Fruit fly (Drosophila melanogaster) whole organism, embryonic: ENCODE results near the gene deltaCOP.

Experiments used
- BEAF-32 ChIP-seq: fragments of 200-800 bp; sonication (Bioruptor generic); optimal IDR thresholded peaks from 3 replicates; lab custom pipeline; 2017; ENCODE audit warnings: missing biosample characterization, missing genetic modification characterization, mild to moderate bottlenecking, moderate library complexity, missing genetic modification reagents
- C15 ChIP-seq: fragments of 200-800 bp; sonication (Bioruptor generic); IDR thresholded peaks from 3 replicates; pipeline ENCODE4 v1.3.6; 2022; ENCODE audit warnings: missing biosample characterization, missing genetic modification characterization
- CG10147 ChIP-seq: fragments of 200-800 bp; sonication (Bioruptor generic); optimal IDR thresholded peaks from 2 replicates; lab custom pipeline; 2019; ENCODE audit warnings: missing biosample characterization, mild to moderate bottlenecking, missing genetic modification characterization, moderate library complexity
- CG10543 ChIP-seq: fragments of 200-800 bp; sonication (Bioruptor generic); optimal IDR thresholded peaks from 3 replicates; lab custom pipeline; 2017; ENCODE audit warnings: missing biosample characterization, mild to moderate bottlenecking, missing genetic modification characterization, moderate library complexity
- CG12299 ChIP-seq: fragments of 200-800 bp; sonication (Bioruptor generic); optimal IDR thresholded peaks from 2 replicates; lab custom pipeline; 2018; ENCODE audit warnings: missing biosample characterization, mild to moderate bottlenecking, missing genetic modification characterization
- CG12744 ChIP-seq: fragments of 200-800 bp; sonication (Bioruptor generic); optimal IDR thresholded peaks from 2 replicates; lab custom pipeline; 2016; ENCODE audit warnings: missing biosample characterization, missing genetic modification characterization
- CG13424 ChIP-seq: fragments of 200-800 bp; sonication (Bioruptor generic); optimal IDR thresholded peaks from 2 replicates; lab custom pipeline; 2019; ENCODE audit warnings: missing biosample characterization, mild to moderate bottlenecking, missing genetic modification characterization, moderate library complexity
- CG14050 ChIP-seq: fragments of 200-800 bp; sonication (Bioruptor generic); IDR thresholded peaks from 3 replicates; pipeline ENCODE4 v1.3.6; 2022; ENCODE audit warnings: missing biosample characterization, missing genetic modification characterization
- CG14441 ChIP-seq: fragments of 200-800 bp; sonication (Bioruptor generic); IDR thresholded peaks from 2 replicates; pipeline ENCODE4 v1.3.6; 2022; ENCODE audit warnings: missing biosample characterization, missing genetic modification characterization
- CG17359 ChIP-seq: fragments of 200-800 bp; sonication (Bioruptor generic); optimal IDR thresholded peaks from 3 replicates; lab custom pipeline; 2018; ENCODE audit warnings: missing biosample characterization, mild to moderate bottlenecking, missing genetic modification characterization, moderate library complexity
- CG17385 ChIP-seq: fragments of 200-800 bp; sonication (Bioruptor generic); optimal IDR thresholded peaks from 3 replicates; lab custom pipeline; 2018; ENCODE audit warnings: missing biosample characterization, mild to moderate bottlenecking, missing genetic modification characterization
- CG2129 ChIP-seq: fragments of 200-800 bp; sonication (Bioruptor generic); IDR thresholded peaks from 2 replicates; pipeline ENCODE4 v1.3.6; 2022; ENCODE audit warnings: missing biosample characterization, missing genetic modification characterization; ENCODE audit not compliant: partially characterized antibody
- CG2678 ChIP-seq: fragments of 200-800 bp; sonication (Bioruptor generic); optimal IDR thresholded peaks from 3 replicates; lab custom pipeline; 2019; ENCODE audit warnings: missing biosample characterization, mild to moderate bottlenecking, missing genetic modification characterization, moderate library complexity
- CG2712 ChIP-seq: fragments of 200-800 bp; optimal IDR thresholded peaks from 3 replicates; lab custom pipeline; 2019; ENCODE audit warnings: missing biosample characterization, mild to moderate bottlenecking, missing genetic modification characterization, moderate library complexity
- CG8765 ChIP-seq: fragments of 200-800 bp; sonication (Bioruptor generic); IDR thresholded peaks from 2 replicates; pipeline ENCODE4 v1.3.6; 2022; ENCODE audit warnings: missing biosample characterization, missing genetic modification characterization
- CG9876 ChIP-seq: fragments of 200-800 bp; sonication (Bioruptor generic); optimal IDR thresholded peaks from 2 replicates; lab custom pipeline; 2016; ENCODE audit warnings: missing biosample characterization, missing genetic modification characterization
- Dbx ChIP-seq: fragments of 200-800 bp; sonication (Bioruptor generic); IDR thresholded peaks from 3 replicates; pipeline ENCODE4 v1.3.6; 2022; ENCODE audit warnings: missing biosample characterization, missing genetic modification characterization
- Hey ChIP-seq: fragments of 200-800 bp; sonication (Bioruptor generic); optimal IDR thresholded peaks from 3 replicates; lab custom pipeline; 2018; ENCODE audit warnings: missing biosample characterization, mild to moderate bottlenecking, missing genetic modification characterization
- Hr78 ChIP-seq, 2 experiments: fragments of 200-800 bp in 1 of 2; fragments of >200 bp in 1 of 2; sonication (Bioruptor generic) in 1 of 2; optimal IDR thresholded peaks; 2 replicates each; lab custom pipeline; 2017 to 2019; ENCODE audit warnings: missing biosample characterization in 2 of 2, missing genetic modification characterization in 2 of 2, mild to moderate bottlenecking in 1 of 2, moderate library complexity in 1 of 2
- Kr ChIP-seq: fragments of 200-800 bp; sonication (Bioruptor generic); optimal IDR thresholded peaks from 2 replicates; lab custom pipeline; 2017; ENCODE audit warnings: missing biosample characterization, mild to moderate bottlenecking, missing genetic modification characterization
- MESR4 ChIP-seq: fragments of 200-800 bp; sonication (Bioruptor generic); optimal IDR thresholded peaks from 2 replicates; lab custom pipeline; 2018; ENCODE audit warnings: missing biosample characterization, mild to moderate bottlenecking, missing genetic modification characterization, moderate library complexity
- NFAT ChIP-seq: fragments of 200-800 bp; sonication (Bioruptor generic); IDR thresholded peaks from 2 replicates; pipeline ENCODE4 v1.3.6; 2022; ENCODE audit warnings: missing biosample characterization, missing genetic modification characterization
- Nf-YA ChIP-seq: fragments of 200-800 bp; sonication (Bioruptor generic); IDR thresholded peaks from 2 replicates; pipeline ENCODE4 v1.3.6; 2022; ENCODE audit warnings: missing biosample characterization, missing genetic modification characterization
- PHDP ChIP-seq: fragments of 200-800 bp; sonication (Bioruptor generic); optimal IDR thresholded peaks from 3 replicates; lab custom pipeline; 2018; ENCODE audit warnings: missing biosample characterization, mild to moderate bottlenecking, missing genetic modification characterization, moderate library complexity
- Scr ChIP-seq: fragments of 200-800 bp; sonication (Bioruptor generic); IDR thresholded peaks from 2 replicates; pipeline ENCODE4 v1.3.6; 2022; ENCODE audit warnings: missing biosample characterization, missing genetic modification characterization; ENCODE audit not compliant: partially characterized antibody
- Six4 ChIP-seq: fragments of 200-800 bp; sonication (Bioruptor generic); optimal IDR thresholded peaks from 2 replicates; lab custom pipeline; 2016; ENCODE audit warnings: missing biosample characterization, missing genetic modification characterization
- TFAM ChIP-seq: fragments of 200-800 bp; sonication (Bioruptor generic); optimal IDR thresholded peaks from 2 replicates; lab custom pipeline; 2017; ENCODE audit warnings: missing biosample characterization, missing genetic modification characterization, inconsistent platforms
- YL-1 ChIP-seq: fragments of 200-800 bp; sonication (Bioruptor generic); optimal IDR thresholded peaks from 3 replicates; lab custom pipeline; 2017; ENCODE audit warnings: missing biosample characterization, mild to moderate bottlenecking, missing genetic modification characterization
- abd-A ChIP-seq: fragments of 200-800 bp; sonication (Bioruptor generic); optimal IDR thresholded peaks from 3 replicates; lab custom pipeline; 2019; ENCODE audit warnings: missing biosample characterization, mild to moderate bottlenecking, missing genetic modification characterization, moderate library complexity
- br ChIP-seq: fragments of >200 bp; optimal IDR thresholded peaks from 2 replicates; lab custom pipeline; 2017
- cad ChIP-seq: fragments of >200 bp; optimal IDR thresholded peaks from 2 replicates; lab custom pipeline; 2017; ENCODE audit warnings: missing biosample characterization, missing genetic modification characterization
- chn ChIP-seq: fragments of 200-800 bp; sonication (Bioruptor generic); optimal IDR thresholded peaks from 2 replicates; lab custom pipeline; 2016; ENCODE audit warnings: missing biosample characterization, missing genetic modification characterization
- dmrt11E ChIP-seq: fragments of 200-800 bp; sonication (Bioruptor generic); optimal IDR thresholded peaks from 3 replicates; lab custom pipeline; 2018; ENCODE audit warnings: missing biosample characterization, mild to moderate bottlenecking, missing genetic modification characterization, moderate library complexity
- her ChIP-seq: fragments of 200-800 bp; sonication (Bioruptor generic); optimal IDR thresholded peaks from 2 replicates; lab custom pipeline; 2016; ENCODE audit warnings: missing biosample characterization, missing genetic modification characterization
- hth ChIP-seq: fragments of >200 bp; optimal IDR thresholded peaks from 2 replicates; lab custom pipeline; 2017; ENCODE audit warnings: inconsistent platforms
- jigr1 ChIP-seq: fragments of 200-800 bp; sonication (Bioruptor generic); IDR thresholded peaks from 3 replicates; pipeline ENCODE4 v1.3.6; 2022; ENCODE audit warnings: missing biosample characterization, missing genetic modification characterization
- klu ChIP-seq: fragments of 200-800 bp; sonication (Bioruptor generic); IDR thresholded peaks from 2 replicates; pipeline ENCODE4 v1.3.6; 2022; ENCODE audit warnings: missing biosample characterization, missing genetic modification characterization
- lilli ChIP-seq: fragments of 200-800 bp; sonication (Bioruptor generic); optimal IDR thresholded peaks from 3 replicates; lab custom pipeline; 2016; ENCODE audit warnings: missing biosample characterization, missing genetic modification characterization
- lov ChIP-seq, 2 experiments: fragments of 200-800 bp in 1 of 2; fragments of >200 bp in 1 of 2; sonication (Bioruptor generic) in 1 of 2; IDR thresholded peaks in 1 of 2; optimal IDR thresholded peaks in 1 of 2; 2 replicates in 1 of 2; 3 replicates in 1 of 2; pipeline versions ENCODE4 v1.3.6 to Lab custom; 2017 to 2022; ENCODE audit warnings: missing biosample characterization in 1 of 2, missing genetic modification characterization in 1 of 2
- mam ChIP-seq: fragments of 200-800 bp; sonication (Bioruptor generic); optimal IDR thresholded peaks from 3 replicates; lab custom pipeline; 2016; ENCODE audit warnings: missing biosample characterization, missing genetic modification characterization
- mld ChIP-seq: fragments of 200-800 bp; sonication (Bioruptor generic); IDR thresholded peaks from 3 replicates; pipeline ENCODE4 v1.3.6; 2022; ENCODE audit warnings: missing biosample characterization, missing genetic modification characterization; ENCODE audit not compliant: partially characterized antibody
- odd ChIP-seq: fragments of 200-800 bp; sonication (Bioruptor generic); optimal IDR thresholded peaks from 2 replicates; lab custom pipeline; 2017; ENCODE audit warnings: missing biosample characterization, mild to moderate bottlenecking, missing genetic modification characterization
- p53 ChIP-seq: fragments of 200-800 bp; sonication (Bioruptor generic); optimal IDR thresholded peaks from 2 replicates; lab custom pipeline; 2016; ENCODE audit warnings: missing biosample characterization, missing genetic modification characterization
- pnt ChIP-seq: fragments of 200-800 bp; sonication (Bioruptor generic); optimal IDR thresholded peaks from 3 replicates; lab custom pipeline; 2016; ENCODE audit warnings: missing biosample characterization, missing genetic modification characterization
- prd ChIP-seq, 3 experiments: fragments of >200 bp in 2 of 3; fragments of 200-800 bp in 1 of 3; sonication (Bioruptor generic) in 1 of 3; optimal IDR thresholded peaks in 2 of 3; IDR thresholded peaks in 1 of 3; 2 replicates in 2 of 3; 3 replicates in 1 of 3; pipeline versions ENCODE4 v1.3.6 to Lab custom; 2017 to 2022; ENCODE audit warnings: missing biosample characterization in 1 of 3, missing genetic modification characterization in 1 of 3
- row ChIP-seq: fragments of 200-800 bp; sonication (Bioruptor generic); IDR thresholded peaks from 3 replicates; pipeline ENCODE4 v1.3.6; 2022; ENCODE audit warnings: missing biosample characterization, missing genetic modification characterization
- sisA ChIP-seq: fragments of 200-800 bp; sonication (Bioruptor generic); IDR thresholded peaks from 2 replicates; pipeline ENCODE4 v1.3.6; 2022; ENCODE audit warnings: missing biosample characterization, missing genetic modification characterization
- tap ChIP-seq: fragments of 200-800 bp; optimal IDR thresholded peaks from 3 replicates; lab custom pipeline; 2019; ENCODE audit warnings: missing biosample characterization, mild to moderate bottlenecking, missing genetic modification characterization, moderate library complexity
- usp ChIP-seq: fragments of >200 bp; optimal IDR thresholded peaks from 2 replicates; lab custom pipeline; 2017; ENCODE audit warnings: missing biosample characterization, missing genetic modification characterization
- zen2 ChIP-seq: fragments of 200-800 bp; sonication (Bioruptor generic); IDR thresholded peaks from 3 replicates; pipeline ENCODE4 v1.3.6; 2022; ENCODE audit warnings: missing biosample characterization, missing genetic modification characterization; ENCODE audit not compliant: partially characterized antibody

The deltaCOP gene

dm6 chrX:1879606-1880110, 18.1 kb upstream of the deltaCOP start, which contains the start of gene CG14818 (continued):
- TF ChIP-seq CG10147 (GFP tag; lab: Kevin White, UChicago) (peak; percentile 65), dmrt11E (tag; lab: Kevin White, UChicago) (peak; percentile 45), PHDP (tag; lab: Kevin White, UChicago) (peak; percentile 51), cad (no peak), CG12744 (GFP tag; lab: Kevin White, UChicago) (no peak), mam (GFP tag; lab: Kevin White, UChicago) (peak; percentile 81), chn (GFP tag; lab: Kevin White, UChicago) (peak; percentile 53), CG17385 (GFP tag; lab: Kevin White, UChicago) (peak; percentile 53), CG9876 (GFP tag; lab: Kevin White, UChicago) (peak; percentile 51), Hey (tag; lab: Kevin White, UChicago) (no peak), mld (GFP tag; lab: Robert Waterston, UW) (peak; percentile 57; the same call in 1 of the 3 replicates), lilli (GFP tag; lab: Kevin White, UChicago) (peak; percentile 72), prd (optimal IDR thresholded peaks at IDR 0.05; lab: Kevin White, UChicago) (no peak), prd (GFP tag; IDR thresholded peaks at IDR 0.05; lab: Robert Waterston, UW) (peak; percentile 73; the same call in 2 of the 3 replicates), CG17359 (peak; percentile 95), her (GFP tag; lab: Kevin White, UChicago) (peak; percentile 36), Hr78 (GFP tag; optimal IDR thresholded peaks at IDR 0.05; lab: Kevin White, UChicago) (peak in 1 of 2 experiments; percentile 62), Nf-YA (no peak), CG12299 (tag; lab: Kevin White, UChicago) (peak; percentile 39), CG2129 (GFP tag; lab: Robert Waterston, UW) (peak; percentile 87), TFAM (no peak), abd-A (tag; lab: Kevin White, UChicago) (no peak), usp (GFP tag; lab: Kevin White, UChicago) (no peak), Dbx (GFP tag; lab: Robert Waterston, UW) (peak; percentile 72), Kr (GFP tag; lab: Kevin White, UChicago) (no peak), CG2712 (peak; percentile 30), hth (lab: Kevin White, UChicago) (no peak), CG10543 (peak; percentile 72), jigr1 (no peak), pnt (peak; percentile 56), BEAF-32 (GFP tag; lab: Kevin White, UChicago) (peak; percentile 83), CG13424 (tag; lab: Kevin White, UChicago) (peak; percentile 69), YL-1 (GFP tag; lab: Kevin White, UChicago) (peak; percentile 44), klu (GFP tag; lab: Robert Waterston, UW) (no peak; the same call in 1 of the 2 replicates), CG8765 (peak; percentile 56), Six4 (GFP tag; lab: Kevin White, UChicago) (peak; percentile 15), NFAT (GFP tag; lab: Robert Waterston, UW) (peak; percentile 46; the same call in 1 of the 2 replicates), C15 (GFP tag; lab: Robert Waterston, UW) (no peak), CG14441 (GFP tag; lab: Robert Waterston, UW) (peak; percentile 74), MESR4 (no peak), lov (optimal IDR thresholded peaks at IDR 0.05; lab: Kevin White, UChicago) (no peak), lov (GFP tag; IDR thresholded peaks at IDR 0.05; lab: Robert Waterston, UW) (no peak), row (GFP tag; lab: Robert Waterston, UW) (peak; percentile 93), sisA (GFP tag; lab: Robert Waterston, UW) (peak; percentile 52), odd (GFP tag; lab: Kevin White, UChicago) (no peak), tap (no peak), Scr (GFP tag; lab: Robert Waterston, UW) (peak; percentile 92), br (lab: Kevin White, UChicago) (no peak), zen2 (GFP tag; lab: Robert Waterston, UW) (peak; percentile 89), p53 (GFP tag; lab: Kevin White, UChicago) (no peak), CG2678 (tag; lab: Kevin White, UChicago) (peak; percentile 72), CG14050 (GFP tag; lab: Robert Waterston, UW) (no peak)
